Worm (Caenorhabditis elegans) whole organism, mixed stage, embryonic: ENCODE data around the gene R07B7.6.

Source experiments
- M03D4.4 ChIP-seq: sonication (generic microtip); optimal IDR thresholded peaks from 2 replicates; lab custom pipeline; 2017; ENCODE audit warnings: mild to moderate bottlenecking, missing genetic modification characterization, missing compliant biosample characterization
- bed-3 ChIP-seq: fragments of 200-800 bp; sonication (Bioruptor generic); optimal IDR thresholded peaks from 3 replicates; lab custom pipeline; 2018; ENCODE audit warnings: mild to moderate bottlenecking, missing genetic modification characterization, moderate library complexity, missing compliant biosample characterization
- blmp-1 ChIP-seq: fragments of 150-350 bp; optimal IDR thresholded peaks from 2 replicates; lab custom pipeline; 2014; ENCODE audit warnings: missing biosample characterization, missing genetic modification characterization
- ceh-39 ChIP-seq: fragments of 150-350 bp; optimal IDR thresholded peaks from 2 replicates; lab custom pipeline; 2014; ENCODE audit warnings: missing biosample characterization, missing genetic modification characterization
- ceh-43 ChIP-seq: fragments of 200-800 bp; sonication (Bioruptor generic); optimal IDR thresholded peaks from 2 replicates; lab custom pipeline; 2018; ENCODE audit warnings: mild to moderate bottlenecking, missing genetic modification characterization, moderate library complexity, missing compliant biosample characterization
- ceh-83 ChIP-seq: fragments of 200-800 bp; sonication (Bioruptor generic); optimal IDR thresholded peaks from 2 replicates; lab custom pipeline; 2018; ENCODE audit warnings: mild to moderate bottlenecking, missing genetic modification characterization, missing compliant biosample characterization
- ces-1 ChIP-seq: fragments of 150-350 bp; optimal IDR thresholded peaks from 2 replicates; lab custom pipeline; 2014; ENCODE audit warnings: missing biosample characterization, missing genetic modification reagents, missing genetic modification characterization
- cnd-1 ChIP-seq: fragments of 200-800 bp; sonication (Bioruptor generic); optimal IDR thresholded peaks from 2 replicates; lab custom pipeline; 2018; ENCODE audit warnings: mild to moderate bottlenecking, missing genetic modification characterization, missing compliant biosample characterization
- drap-1 ChIP-seq: fragments of 200-800 bp; sonication (Bioruptor generic); optimal IDR thresholded peaks from 3 replicates; lab custom pipeline; 2018; ENCODE audit warnings: mild to moderate bottlenecking, missing genetic modification characterization, missing compliant biosample characterization
- elt-1 ChIP-seq: sonication (generic microtip); optimal IDR thresholded peaks from 2 replicates; lab custom pipeline; 2017; ENCODE audit warnings: missing genetic modification characterization, mild to moderate bottlenecking, missing compliant biosample characterization, antibody characterized with exemption, moderate library complexity, borderline replicate concordance; ENCODE audit not compliant: insufficient read depth
- flh-1 ChIP-seq: fragments of 200-800 bp; sonication (Bioruptor generic); optimal IDR thresholded peaks from 2 replicates; lab custom pipeline; 2018; ENCODE audit warnings: mild to moderate bottlenecking, missing genetic modification characterization, moderate library complexity, missing compliant biosample characterization
- ham-2 ChIP-seq: fragments of 200-800 bp; sonication (Bioruptor generic); optimal IDR thresholded peaks from 2 replicates; lab custom pipeline; 2018; ENCODE audit warnings: mild to moderate bottlenecking, missing genetic modification characterization, missing compliant biosample characterization
- hlh-1 ChIP-seq: fragments of 150-350 bp; optimal IDR thresholded peaks from 2 replicates; lab custom pipeline; 2014; ENCODE audit warnings: missing biosample characterization, missing genetic modification reagents, missing genetic modification characterization
- lin-13 ChIP-seq: fragments of 150-350 bp; optimal IDR thresholded peaks from 2 replicates; lab custom pipeline; 2014; ENCODE audit warnings: missing biosample characterization, missing genetic modification characterization
- lin-32 ChIP-seq: fragments of 200-800 bp; sonication (Bioruptor generic); optimal IDR thresholded peaks from 2 replicates; lab custom pipeline; 2018; ENCODE audit warnings: mild to moderate bottlenecking, missing genetic modification characterization, missing compliant biosample characterization
- lsy-2 ChIP-seq: fragments of 150-350 bp; optimal IDR thresholded peaks from 2 replicates; lab custom pipeline; 2014; ENCODE audit warnings: missing biosample characterization, missing genetic modification characterization
- mab-5 ChIP-seq: fragments of 150-350 bp; optimal IDR thresholded peaks from 2 replicates; lab custom pipeline; 2014; ENCODE audit warnings: missing biosample characterization, missing genetic modification characterization
- mep-1 ChIP-seq: fragments of 150-350 bp; optimal IDR thresholded peaks from 2 replicates; lab custom pipeline; 2017; ENCODE audit warnings: missing biosample characterization, missing genetic modification reagents, missing genetic modification characterization, inconsistent platforms
- mls-2 ChIP-seq: sonication (generic microtip); optimal IDR thresholded peaks from 2 replicates; lab custom pipeline; 2016; ENCODE audit warnings: mild to moderate bottlenecking, missing genetic modification characterization, moderate library complexity, missing compliant biosample characterization
- nhr-2 ChIP-seq: fragments of 150-350 bp; optimal IDR thresholded peaks from 2 replicates; lab custom pipeline; 2014; ENCODE audit warnings: missing biosample characterization, missing genetic modification characterization
- nhr-237 ChIP-seq: fragments of 150-350 bp; optimal IDR thresholded peaks from 2 replicates; lab custom pipeline; 2014; ENCODE audit warnings: missing biosample characterization, missing genetic modification characterization
- nhr-76 ChIP-seq: sonication (generic microtip); optimal IDR thresholded peaks from 2 replicates; lab custom pipeline; 2017; ENCODE audit warnings: missing biosample characterization, missing genetic modification characterization
- pha-4 ChIP-seq: fragments of 150-350 bp; optimal IDR thresholded peaks from 2 replicates; lab custom pipeline; 2018; ENCODE audit warnings: missing biosample characterization, missing genetic modification reagents, missing genetic modification characterization
- sem-2 ChIP-seq: fragments of 200-800 bp; sonication (Bioruptor generic); optimal IDR thresholded peaks from 2 replicates; lab custom pipeline; 2018; ENCODE audit warnings: mild to moderate bottlenecking, missing genetic modification characterization, missing compliant biosample characterization
- snpc-4 ChIP-seq: fragments of 150-350 bp; optimal IDR thresholded peaks from 2 replicates; lab custom pipeline; 2014; ENCODE audit warnings: missing biosample characterization, missing genetic modification characterization
- sptf-1 ChIP-seq: sonication (generic microtip); optimal IDR thresholded peaks from 2 replicates; lab custom pipeline; 2017; ENCODE audit warnings: mild to moderate bottlenecking, missing genetic modification characterization, moderate library complexity, missing compliant biosample characterization
- tbx-8 ChIP-seq: fragments of 200-800 bp; sonication (Bioruptor generic); optimal IDR thresholded peaks from 2 replicates; lab custom pipeline; 2018; ENCODE audit warnings: mild to moderate bottlenecking, missing genetic modification characterization, moderate library complexity, missing compliant biosample characterization
- unc-120 ChIP-seq: sonication (generic microtip); optimal IDR thresholded peaks from 2 replicates; lab custom pipeline; 2017; ENCODE audit warnings: missing genetic modification characterization, missing compliant biosample characterization; ENCODE audit not compliant: poor library complexity, severe bottlenecking
- unc-39 ChIP-seq: fragments of 150-350 bp; optimal IDR thresholded peaks from 2 replicates; lab custom pipeline; 2014; ENCODE audit warnings: missing biosample characterization, missing genetic modification characterization
- unc-62 ChIP-seq: fragments of 150-350 bp; optimal IDR thresholded peaks from 2 replicates; lab custom pipeline; 2014; ENCODE audit warnings: missing biosample characterization, missing genetic modification reagents, missing genetic modification characterization
- zip-8 ChIP-seq: fragments of 150-350 bp; optimal IDR thresholded peaks from 2 replicates; lab custom pipeline; 2014; ENCODE audit warnings: missing biosample characterization, missing genetic modification characterization
- ztf-11 ChIP-seq: fragments of 150-350 bp; optimal IDR thresholded peaks from 2 replicates; lab custom pipeline; 2014; ENCODE audit warnings: missing biosample characterization, missing genetic modification characterization

The R07B7.6 gene

ce11 chrV:12026878-12027477, 47.8 kb downstream of the R07B7.6 start:
- TF ChIP-seq lsy-2 (no peak), cnd-1 (tag; lab: Kevin White, UChicago) (no peak), ceh-83 (GFP tag; lab: Kevin White, UChicago) (no peak), bed-3 (GFP tag; lab: Kevin White, UChicago) (no peak), mab-5 (no peak), blmp-1 (no peak), ces-1 (GFP tag; lab: Kevin White, UChicago) (peak; percentile 65), M03D4.4 (tag; lab: Kevin White, UChicago) (no peak), ceh-43 (GFP tag; lab: Kevin White, UChicago) (no peak), ceh-39 (tag; lab: Kevin White, UChicago) (no peak), nhr-2 (no peak), snpc-4 (tag; lab: Kevin White, UChicago) (no peak), nhr-76 (tag; lab: Kevin White, UChicago) (no peak), lin-32 (no peak), sptf-1 (tag; lab: Kevin White, UChicago) (no peak), ham-2 (GFP tag; lab: Kevin White, UChicago) (no peak), mep-1 (no peak), elt-1 (tag; lab: Kevin White, UChicago) (no peak), tbx-8 (GFP tag; lab: Kevin White, UChicago) (no peak), unc-62 (GFP tag; lab: Kevin White, UChicago) (peak; percentile 66), nhr-237 (no peak), unc-120 (peak; percentile 81), hlh-1 (peak; percentile 17), sem-2 (GFP tag; lab: Kevin White, UChicago) (no peak), pha-4 (tag; lab: Kevin White, UChicago) (no peak), lin-13 (tag; lab: Kevin White, UChicago) (peak; percentile 4), zip-8 (tag; lab: Kevin White, UChicago) (no peak), drap-1 (no peak), ztf-11 (tag; lab: Kevin White, UChicago) (no peak)
- TF ChIP-seq, all 35 proteins: peak for 5

ce11 chrV:12025683-12026082, 49.1 kb downstream of the R07B7.6 start:
- TF ChIP-seq nhr-2: no peak
- peak; percentile 19 for TF ChIP-seq unc-120
- TF ChIP-seq ces-1 (GFP tag; lab: Kevin White, UChicago): peak; percentile 93

- TF ChIP-seq nhr-76 (tag; lab: Kevin White, UChicago) (no peak), sptf-1 (tag; lab: Kevin White, UChicago) (peak; percentile 63), zip-8 (tag; lab: Kevin White, UChicago) (no peak), snpc-4 (tag; lab: Kevin White, UChicago) (no peak), lin-32 (no peak), ces-1 (GFP tag; lab: Kevin White, UChicago) (peak; percentile 38), elt-1 (tag; lab: Kevin White, UChicago) (no peak), mab-5 (no peak), nhr-2 (no peak), drap-1 (no peak), bed-3 (GFP tag; lab: Kevin White, UChicago) (no peak), unc-120 (no peak), flh-1 (no peak), mls-2 (tag; lab: Kevin White, UChicago) (peak; percentile 10), sem-2 (GFP tag; lab: Kevin White, UChicago) (no peak), unc-39 (tag; lab: Kevin White, UChicago) (no peak)
Measured at ce11 chrV:12024273-12024672, 50.5 kb downstream of the R07B7.6 start.
